Worm (Caenorhabditis elegans) whole organism, young adult: ENCODE data around the gene ZK792.7.

Experiments
- C06A6.2 ChIP-seq: fragments of 200-800 bp; sonication (Bioruptor generic); conservative IDR thresholded peaks from 2 replicates; pipeline ENCODE4 v1.3.6; 2022; ENCODE audit warnings: missing genetic modification characterization, missing compliant biosample characterization
- D2030.7 ChIP-seq: fragments of 200-800 bp; sonication (Bioruptor generic); IDR thresholded peaks from 2 replicates; pipeline ENCODE4 v1.3.6; 2022; ENCODE audit warnings: missing genetic modification reagents, missing genetic modification characterization, missing compliant biosample characterization
- F23B12.7 ChIP-seq: sonication (generic microtip); optimal IDR thresholded peaks from 2 replicates; lab custom pipeline; 2017; ENCODE audit warnings: missing genetic modification characterization, mild to moderate bottlenecking, missing compliant biosample characterization, antibody characterized with exemption, moderate library complexity; ENCODE audit not compliant: insufficient read depth
- F39B2.1 ChIP-seq: fragments of 200-800 bp; sonication (Bioruptor generic); IDR thresholded peaks from 2 replicates; pipeline ENCODE4 v1.3.6; 2022; ENCODE audit warnings: missing genetic modification reagents, missing genetic modification characterization, missing compliant biosample characterization
- F52B5.7 ChIP-seq: sonication (generic microtip); optimal IDR thresholded peaks from 2 replicates; lab custom pipeline; 2016; ENCODE audit warnings: mild to moderate bottlenecking, missing genetic modification characterization, missing compliant biosample characterization
- F57A8.1 ChIP-seq: fragments of 200-800 bp; sonication (Bioruptor generic); optimal IDR thresholded peaks from 2 replicates; lab custom pipeline; 2018; ENCODE audit warnings: mild to moderate bottlenecking, missing genetic modification characterization, moderate library complexity, missing compliant biosample characterization
- K12H6.12 ChIP-seq: fragments of 200-800 bp; sonication (Bioruptor generic); optimal IDR thresholded peaks from 2 replicates; lab custom pipeline; 2018; ENCODE audit warnings: mild to moderate bottlenecking, missing genetic modification characterization, missing compliant biosample characterization
- T26A5.8 ChIP-seq: sonication (generic microtip); optimal IDR thresholded peaks from 2 replicates; lab custom pipeline; 2016; ENCODE audit warnings: missing genetic modification characterization, missing compliant biosample characterization
- Y53G8AR.9 ChIP-seq: fragments of 200-800 bp; sonication (Bioruptor generic); conservative IDR thresholded peaks from 2 replicates; pipeline ENCODE4 v1.3.6; 2022; ENCODE audit warnings: missing genetic modification reagents, missing genetic modification characterization, missing compliant biosample characterization
- aptf-2 ChIP-seq: fragments of 200-800 bp; sonication (Bioruptor generic); conservative IDR thresholded peaks from 2 replicates; pipeline ENCODE4 v1.3.6; 2022; ENCODE audit warnings: missing genetic modification reagents, missing genetic modification characterization, missing compliant biosample characterization
- athp-1 ChIP-seq: sonication (generic microtip); optimal IDR thresholded peaks from 2 replicates; lab custom pipeline; 2017; ENCODE audit warnings: mild to moderate bottlenecking, missing genetic modification characterization, missing compliant biosample characterization
- attf-5 ChIP-seq: fragments of 200-800 bp; sonication (Bioruptor generic); optimal IDR thresholded peaks from 2 replicates; lab custom pipeline; 2018; ENCODE audit warnings: mild to moderate bottlenecking, missing genetic modification characterization, missing compliant biosample characterization
- ceh-100 ChIP-seq: fragments of 200-800 bp; sonication (Bioruptor generic); IDR thresholded peaks from 2 replicates; pipeline ENCODE4 v1.3.6; 2022; ENCODE audit warnings: missing genetic modification reagents, missing genetic modification characterization, missing compliant biosample characterization
- ceh-79 ChIP-seq: sonication (generic microtip); optimal IDR thresholded peaks from 2 replicates; lab custom pipeline; 2017; ENCODE audit warnings: mild to moderate bottlenecking, missing genetic modification characterization, missing compliant biosample characterization
- ceh-91 ChIP-seq: fragments of 200-800 bp; sonication (Bioruptor generic); IDR thresholded peaks from 2 replicates; pipeline ENCODE4 v1.3.6; 2022; ENCODE audit warnings: missing genetic modification reagents, missing genetic modification characterization, missing compliant biosample characterization
- dox-1 ChIP-seq: fragments of 200-800 bp; sonication (Bioruptor generic); IDR thresholded peaks from 2 replicates; pipeline ENCODE4 v1.3.6; 2022; ENCODE audit warnings: missing genetic modification reagents, missing genetic modification characterization, missing compliant biosample characterization
- fkh-3 ChIP-seq: sonication (generic microtip); optimal IDR thresholded peaks from 2 replicates; lab custom pipeline; 2016; ENCODE audit warnings: mild to moderate bottlenecking, missing genetic modification characterization, missing compliant biosample characterization
- let-526 ChIP-seq: fragments of 200-800 bp; sonication (Bioruptor generic); IDR thresholded peaks from 2 replicates; pipeline ENCODE4 v1.3.6; 2022; ENCODE audit warnings: missing genetic modification reagents, missing genetic modification characterization, missing compliant biosample characterization
- let-607 ChIP-seq, 2 experiments: fragments of 200-800 bp in 1 of 2; sonication (Bioruptor generic) in 1 of 2; sonication (generic microtip) in 1 of 2; optimal IDR thresholded peaks; 2 replicates each; lab custom pipeline; 2016 to 2018; ENCODE audit warnings: mild to moderate bottlenecking in 2 of 2, missing compliant biosample characterization in 2 of 2, missing genetic modification characterization in 2 of 2, moderate library complexity in 2 of 2, missing genotype in 1 of 2
- lin-26 ChIP-seq: fragments of 200-800 bp; sonication (Bioruptor generic); IDR thresholded peaks from 2 replicates; pipeline ENCODE4 v1.3.6; 2022; ENCODE audit warnings: missing genetic modification reagents, missing genetic modification characterization, missing compliant biosample characterization
- madf-3 ChIP-seq: fragments of 200-800 bp; sonication (Bioruptor generic); IDR thresholded peaks from 2 replicates; pipeline ENCODE4 v1.3.6; 2022; ENCODE audit warnings: missing genetic modification reagents, missing genetic modification characterization, missing compliant biosample characterization
- madf-6 ChIP-seq: fragments of 200-800 bp; sonication (Bioruptor generic); IDR thresholded peaks from 2 replicates; pipeline ENCODE4 v1.3.6; 2022; ENCODE audit warnings: missing genetic modification reagents, missing genetic modification characterization, missing compliant biosample characterization
- nfya-1 ChIP-seq: sonication (generic microtip); optimal IDR thresholded peaks from 2 replicates; lab custom pipeline; 2017; ENCODE audit warnings: antibody characterized with exemption, missing compliant biosample characterization, missing genetic modification characterization, borderline replicate concordance; ENCODE audit not compliant: insufficient read depth
- nfyb-1 ChIP-seq: fragments of 200-800 bp; sonication (Bioruptor generic); IDR thresholded peaks from 2 replicates; pipeline ENCODE4 v1.3.6; 2022; ENCODE audit warnings: missing genetic modification reagents, missing genetic modification characterization, missing compliant biosample characterization
- nhr-120 ChIP-seq: fragments of 200-800 bp; sonication (Bioruptor generic); IDR thresholded peaks from 2 replicates; pipeline ENCODE4 v1.3.6; 2022; ENCODE audit warnings: missing genetic modification characterization, missing compliant biosample characterization
- nhr-27 ChIP-seq: fragments of 200-800 bp; sonication (Bioruptor generic); optimal IDR thresholded peaks from 2 replicates; lab custom pipeline; 2018; ENCODE audit warnings: mild to moderate bottlenecking, missing genetic modification characterization, moderate library complexity, missing compliant biosample characterization
- nhr-90 ChIP-seq: sonication (generic microtip); optimal IDR thresholded peaks from 2 replicates; lab custom pipeline; 2016; ENCODE audit warnings: missing genotype, mild to moderate bottlenecking, missing genetic modification characterization, missing compliant biosample characterization
- repo-1 ChIP-seq: sonication (generic microtip); optimal IDR thresholded peaks from 2 replicates; lab custom pipeline; 2017; ENCODE audit warnings: mild to moderate bottlenecking, missing genetic modification characterization, missing compliant biosample characterization
- rpc-1 ChIP-seq, 2 experiments: fragments of 150-350 bp in 1 of 2; sonication (generic microtip) in 1 of 2; optimal IDR thresholded peaks; 2 replicates each; lab custom pipeline; 2014 to 2018; ENCODE audit warnings: missing biosample characterization in 1 of 2, missing genetic modification characterization in 1 of 2, missing genetic modification reagents in 1 of 2, missing genotype in 1 of 2
- sdz-38 ChIP-seq: sonication (generic microtip); optimal IDR thresholded peaks from 2 replicates; lab custom pipeline; 2016; ENCODE audit warnings: missing genotype, missing genetic modification characterization, missing compliant biosample characterization
- snpc-1.1 ChIP-seq: sonication (generic microtip); optimal IDR thresholded peaks from 2 replicates; lab custom pipeline; 2017; ENCODE audit warnings: missing genetic modification characterization, mild to moderate bottlenecking, missing compliant biosample characterization, antibody characterized with exemption, moderate library complexity, missing genotype, missing genetic modification reagents; ENCODE audit not compliant: insufficient read depth
- snpc-3.4 ChIP-seq: sonication (generic microtip); optimal IDR thresholded peaks from 2 replicates; lab custom pipeline; 2017; ENCODE audit warnings: missing genetic modification characterization, mild to moderate bottlenecking, missing compliant biosample characterization, antibody characterized with exemption, moderate library complexity, missing genotype, missing genetic modification reagents
- somi-1 ChIP-seq: fragments of 200-800 bp; sonication (Bioruptor generic); optimal IDR thresholded peaks from 2 replicates; lab custom pipeline; 2018; ENCODE audit warnings: mild to moderate bottlenecking, missing genetic modification characterization, missing compliant biosample characterization
- unc-130 ChIP-seq: sonication (generic microtip); optimal IDR thresholded peaks from 2 replicates; lab custom pipeline; 2016; ENCODE audit warnings: missing genetic modification reagents, missing genetic modification characterization, missing compliant biosample characterization
- ztf-18 ChIP-seq: sonication (generic microtip); optimal IDR thresholded peaks from 2 replicates; lab custom pipeline; 2016; ENCODE audit warnings: missing genotype, mild to moderate bottlenecking, missing genetic modification characterization, missing compliant biosample characterization
- ztf-25 ChIP-seq: fragments of 200-800 bp; sonication (Bioruptor generic); IDR thresholded peaks from 2 replicates; pipeline ENCODE4 v1.3.6; 2022; ENCODE audit warnings: missing genetic modification reagents, missing genetic modification characterization, missing compliant biosample characterization
- ztf-6 ChIP-seq: fragments of 200-800 bp; sonication (Bioruptor generic); IDR thresholded peaks from 2 replicates; pipeline ENCODE4 v1.3.6; 2022; ENCODE audit warnings: missing genetic modification reagents, missing genetic modification characterization, missing compliant biosample characterization

The ZK792.7 gene

ce11 chrIV:11697514-11697913 lies 3.3 kb downstream of the ZK792.7 start:
- no peak for TF ChIP-seq nhr-90 (tag; lab: Kevin White, UChicago)
- no peak for TF ChIP-seq F23B12.7 (tag; lab: Kevin White, UChicago)
- TF ChIP-seq ceh-91 (GFP tag; lab: Robert Waterston, UW) = no peak
- TF ChIP-seq nfyb-1 (GFP tag; lab: Robert Waterston, UW) = no peak
- TF ChIP-seq Y53G8AR.9 (GFP tag; lab: Robert Waterston, UW) = no peak
- TF ChIP-seq nhr-120 (GFP tag; lab: Robert Waterston, UW) = no peak
- TF ChIP-seq lin-26 (GFP tag; lab: Robert Waterston, UW) = no peak
- TF ChIP-seq F39B2.1 = no peak
- no peak for TF ChIP-seq unc-130 (GFP tag; lab: Kevin White, UChicago)
- TF ChIP-seq T26A5.8 (tag; lab: Kevin White, UChicago) = no peak
- no peak for TF ChIP-seq ceh-100 (GFP tag; lab: Robert Waterston, UW)
- no peak for TF ChIP-seq dox-1
- TF ChIP-seq athp-1 (tag; lab: Kevin White, UChicago) = no peak
- no peak for TF ChIP-seq F57A8.1

DNA sequence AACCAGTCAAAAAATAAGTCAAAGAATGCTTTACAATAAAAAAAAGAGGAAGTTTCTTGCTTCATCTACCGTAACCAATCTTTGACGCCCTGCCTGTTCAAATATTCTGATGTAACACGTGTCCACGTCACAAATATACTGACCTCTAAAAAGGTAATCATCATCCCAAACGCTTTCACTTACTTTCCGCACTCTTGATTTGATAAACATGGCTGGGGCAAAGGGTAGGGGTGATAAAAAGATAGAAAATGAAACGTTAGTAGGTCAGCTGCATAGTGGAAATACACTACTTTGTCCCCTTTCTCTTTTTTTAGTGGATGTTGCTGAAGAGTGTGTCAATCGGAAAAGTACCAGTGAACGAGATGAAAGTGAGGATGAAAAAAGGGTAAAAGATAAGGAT lies 5.9 kb downstream of the ZK792.7 start:
- TF ChIP-seq rpc-1 (optimal IDR thresholded peaks at IDR 0.05; lab: Kevin White, UChicago) (no peak), rpc-1 (tag; optimal IDR thresholded peaks at IDR 0.05; lab: Kevin White, UChicago) (no peak), ceh-79 (no peak), sdz-38 (tag; lab: Kevin White, UChicago) (no peak)
- TF ChIP-seq, all 124 proteins: peak for 0

DNA sequence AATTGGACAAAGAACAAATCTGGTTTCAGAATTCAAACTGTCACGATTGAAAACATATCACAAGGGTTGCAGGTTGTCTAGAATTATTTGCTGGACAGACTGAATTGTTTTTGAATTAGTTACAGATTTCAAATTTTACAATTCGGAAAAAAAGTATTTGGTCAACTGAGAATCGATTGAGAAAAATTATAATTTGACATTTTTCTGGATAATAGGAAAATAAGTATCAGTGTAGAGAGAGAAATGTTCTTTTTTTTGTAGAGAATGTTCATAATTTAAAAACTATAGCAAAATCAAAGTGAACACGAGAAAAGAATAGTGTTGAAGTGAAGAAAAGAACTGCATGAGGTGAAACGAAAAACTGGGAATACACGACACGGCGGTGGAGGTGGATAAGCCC lies 6.5 kb downstream of the ZK792.7 start, which contains the start of gene dpy-20:
TSS of gene dpy-20 (minus strand) at position 101 of the 400 bp plus-strand sequence.
- TF ChIP-seq madf-3 (GFP tag; lab: Robert Waterston, UW) (no peak), somi-1 (no peak), athp-1 (tag; lab: Kevin White, UChicago) (no peak), repo-1 (tag; lab: Kevin White, UChicago) (no peak), ztf-25 (GFP tag; lab: Robert Waterston, UW) (no peak), nfyb-1 (GFP tag; lab: Robert Waterston, UW) (no peak), attf-5 (GFP tag; lab: Kevin White, UChicago) (no peak), snpc-3.4 (tag; lab: Kevin White, UChicago) (no peak), aptf-2 (GFP tag; lab: Robert Waterston, UW) (no peak), D2030.7 (GFP tag; lab: Robert Waterston, UW) (no peak), K12H6.12 (tag; lab: Kevin White, UChicago) (no peak), F52B5.7 (no peak), nfya-1 (no peak), fkh-3 (tag; lab: Kevin White, UChicago) (no peak), let-607 (tag; optimal IDR thresholded peaks at IDR 0.05; lab: Kevin White, UChicago) (no peak), madf-6 (GFP tag; lab: Robert Waterston, UW) (no peak), C06A6.2 (GFP tag; lab: Robert Waterston, UW) (no peak)
- TF ChIP-seq, all 124 proteins: peak for 0

- TF ChIP-seq let-526 (GFP tag; lab: Robert Waterston, UW) (no peak), snpc-1.1 (tag; lab: Kevin White, UChicago) (no peak), ztf-18 (no peak), F23B12.7 (tag; lab: Kevin White, UChicago) (no peak), attf-5 (GFP tag; lab: Kevin White, UChicago) (no peak), nhr-27 (no peak), ztf-6 (GFP tag; lab: Robert Waterston, UW) (no peak)
Observed at ce11 chrIV:11701878-11702277, 7.6 kb downstream of the ZK792.7 start.
